Worm (Caenorhabditis elegans): ENCODE measurements around the gene R05H5.3.

The R05H5.3 gene

DNA sequence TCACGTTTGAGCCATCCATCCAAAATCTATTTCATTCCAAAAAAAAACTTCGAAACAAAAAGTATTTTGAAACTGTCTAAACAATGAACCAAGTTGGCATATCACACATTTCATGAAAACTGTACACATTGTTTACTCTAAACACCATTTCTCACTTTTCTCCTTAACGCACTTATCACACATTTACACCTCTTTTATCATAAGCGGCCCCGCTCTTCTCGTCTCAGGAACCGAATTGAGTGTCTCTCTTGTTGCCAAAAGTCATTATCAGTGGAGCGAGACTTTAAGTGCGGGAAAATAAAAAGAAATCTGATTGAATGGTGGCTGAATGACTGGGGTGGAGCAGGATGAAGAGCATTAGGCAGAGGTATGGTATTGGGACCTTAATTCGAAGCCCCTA is 34.4 kb downstream of the R05H5.3 start:
- TF ChIP-seq nhr-11 (tag; optimal IDR thresholded peaks at IDR 0.05) (no peak), elt-2 (tag; optimal IDR thresholded peaks at IDR 0.05) (peak; percentile 57), unc-62 (GFP tag; optimal IDR thresholded peaks at IDR 0.05) (no peak)

- TF ChIP-seq unc-62 (GFP tag; optimal IDR thresholded peaks at IDR 0.05), result no peak
- TF ChIP-seq mep-1 (tag; optimal IDR thresholded peaks at IDR 0.05), result no peak
- TF ChIP-seq nhr-28 (tag; optimal IDR thresholded peaks at IDR 0.05), result no peak
- no peak for TF ChIP-seq lin-14 (GFP tag; optimal IDR thresholded peaks at IDR 0.05)
- TF ChIP-seq hlh-4 (tag; optimal IDR thresholded peaks at IDR 0.05), result no peak
- no peak for TF ChIP-seq jun-1 (tag; optimal IDR thresholded peaks at IDR 0.05)
- TF ChIP-seq egl-27 (tag; optimal IDR thresholded peaks at IDR 0.05), result no peak
- TF ChIP-seq xbp-1 (tag; optimal IDR thresholded peaks at IDR 0.05), result no peak
- no peak for TF ChIP-seq fkh-4 (tag; optimal IDR thresholded peaks at IDR 0.05; ENCODE audit: borderline replicate concordance)
- no peak for TF ChIP-seq Y116A8C.19 (tag; optimal IDR thresholded peaks at IDR 0.05; ENCODE audit: borderline replicate concordance)
- TF ChIP-seq snpc-4 (tag; optimal IDR thresholded peaks at IDR 0.05), result no peak
- no peak for TF ChIP-seq lin-35 (GFP tag; optimal IDR thresholded peaks at IDR 0.05)
- TF ChIP-seq nhr-19 (GFP tag; conservative IDR thresholded peaks at IDR 0.05), result no peak
Measured at ce11 chrII:10234398-10234797, 37.0 kb downstream of the R05H5.3 start, which contains the start of gene ubxn-5. Gene ubxn-5, minus strand, starts transcription at chrII:10234498.

ce11 chrII:10239595-10239994 is 42.2 kb downstream of the R05H5.3 start, which contains the start of gene mec-15:
Gene mec-15, minus strand, starts transcription at chrII:10239695.
- TF ChIP-seq lsy-2 (tag; optimal IDR thresholded peaks at IDR 0.05), result no peak
- no peak for TF ChIP-seq mab-9 (GFP tag; IDR thresholded peaks at IDR 0.05)
- TF ChIP-seq sptf-1 (tag; optimal IDR thresholded peaks at IDR 0.05), result no peak
- no peak for TF ChIP-seq nhr-19 (GFP tag; conservative IDR thresholded peaks at IDR 0.05)
- no peak for TF ChIP-seq nhr-237 (tag; optimal IDR thresholded peaks at IDR 0.05)
- no peak for TF ChIP-seq nhr-28 (tag; optimal IDR thresholded peaks at IDR 0.05)
- TF ChIP-seq lin-14 (GFP tag; optimal IDR thresholded peaks at IDR 0.05), result no peak
- no peak for TF ChIP-seq hlh-4 (tag; optimal IDR thresholded peaks at IDR 0.05)
- no peak for TF ChIP-seq nhr-90 (tag; optimal IDR thresholded peaks at IDR 0.05; ENCODE audit: poor library complexity)
- no peak for TF ChIP-seq vab-15 (tag; optimal IDR thresholded peaks at IDR 0.05)
- no peak for TF ChIP-seq efl-3 (GFP tag; optimal IDR thresholded peaks at IDR 0.05)
- TF ChIP-seq ztf-11 (tag; optimal IDR thresholded peaks at IDR 0.05), result no peak
- TF ChIP-seq aly-2 (tag; optimal IDR thresholded peaks at IDR 0.05), result no peak
- TF ChIP-seq unc-130 (tag; optimal IDR thresholded peaks at IDR 0.05), result no peak
- no peak for TF ChIP-seq aha-1 (tag; optimal IDR thresholded peaks at IDR 0.05)
- no peak for TF ChIP-seq irx-1 (tag; optimal IDR thresholded peaks at IDR 0.05)
- no peak for TF ChIP-seq egl-13 (tag; optimal IDR thresholded peaks at IDR 0.05)
- no peak for TF ChIP-seq xbp-1 (tag; optimal IDR thresholded peaks at IDR 0.05)
- no peak for TF ChIP-seq pqm-1 (tag; optimal IDR thresholded peaks at IDR 0.05)

DNA sequence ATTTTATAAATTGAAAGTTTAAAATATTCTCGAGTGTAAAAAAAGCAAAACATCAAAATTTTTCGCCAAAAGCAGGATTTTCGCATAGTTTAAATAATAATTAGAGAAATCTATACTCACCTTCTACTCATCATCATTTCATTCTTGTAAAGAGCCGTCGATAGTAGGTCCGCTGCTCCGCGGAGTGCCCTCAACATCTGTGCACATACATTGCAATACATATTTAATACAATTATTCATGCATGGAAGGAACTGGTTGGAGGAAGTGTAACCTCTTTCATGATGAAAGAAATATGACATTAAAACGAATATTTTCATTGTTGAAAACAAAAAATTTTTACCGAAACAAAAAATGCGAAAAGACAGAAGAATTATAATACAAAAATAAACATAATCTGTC is 44.9 kb downstream of the R05H5.3 start, which contains the start of gene mrps-14:
mrps-14 (minus strand) TSS at position 197 of the 400 bp plus-strand sequence.
- TF ChIP-seq snu-23 (GFP tag; optimal IDR thresholded peaks at IDR 0.05) (no peak), pax-3 (tag; optimal IDR thresholded peaks at IDR 0.05) (no peak), mab-9 (GFP tag; IDR thresholded peaks at IDR 0.05) (no peak), unc-30 (tag; optimal IDR thresholded peaks at IDR 0.05) (no peak), grh-1 (GFP tag; IDR thresholded peaks at IDR 0.05) (no peak), nhr-237 (tag; optimal IDR thresholded peaks at IDR 0.05) (no peak), ceh-8 (GFP tag; optimal IDR thresholded peaks at IDR 0.05) (no peak), snpc-4 (tag; optimal IDR thresholded peaks at IDR 0.05) (no peak), ets-5 (GFP tag; IDR thresholded peaks at IDR 0.05) (no peak), nhr-20 (tag; optimal IDR thresholded peaks at IDR 0.05) (no peak), nhr-12 (tag; optimal IDR thresholded peaks at IDR 0.05) (no peak), nhr-76 (tag; optimal IDR thresholded peaks at IDR 0.05) (no peak), egl-27 (tag; optimal IDR thresholded peaks at IDR 0.05) (no peak), sptf-1 (tag; optimal IDR thresholded peaks at IDR 0.05) (no peak), mep-1 (tag; optimal IDR thresholded peaks at IDR 0.05) (no peak), pqm-1 (tag; optimal IDR thresholded peaks at IDR 0.05) (no peak)

Data from whole organism, L1 larva.